Worm (Caenorhabditis elegans) whole organism, L1 larva: ENCODE measurements around the gene F16G10.5.

Experiments
- C16A3.4 ChIP-seq: fragments of 150-350 bp; optimal IDR thresholded peaks from 2 replicates; lab custom pipeline; 2014; ENCODE audit warnings: missing biosample characterization, missing genetic modification characterization
- F16B12.6 ChIP-seq: fragments of 150-350 bp; optimal IDR thresholded peaks from 2 replicates; lab custom pipeline; 2014; ENCODE audit warnings: missing biosample characterization, missing genetic modification characterization
- Y116A8C.19 ChIP-seq: sonication (generic microtip); optimal IDR thresholded peaks from 2 replicates; lab custom pipeline; 2016; ENCODE audit warnings: missing compliant biosample characterization, missing genetic modification characterization, borderline replicate concordance
- aha-1 ChIP-seq: fragments of 150-350 bp; optimal IDR thresholded peaks from 2 replicates; lab custom pipeline; 2014; ENCODE audit warnings: missing biosample characterization, missing genetic modification characterization
- alr-1 ChIP-seq: fragments of 200-800 bp; sonication (Bioruptor generic); optimal IDR thresholded peaks from 2 replicates; lab custom pipeline; 2018; ENCODE audit warnings: borderline replicate concordance, mild to moderate bottlenecking, missing genetic modification characterization, missing compliant biosample characterization
- aly-2 ChIP-seq: fragments of 150-350 bp; optimal IDR thresholded peaks from 2 replicates; lab custom pipeline; 2014; ENCODE audit warnings: missing biosample characterization, missing genetic modification characterization
- ceh-82 ChIP-seq, 3 experiments: fragments of 150-350 bp in 1 of 3; sonication (generic microtip) in 2 of 3; optimal IDR thresholded peaks; 2 replicates each; lab custom pipeline; 2014 to 2017; ENCODE audit warnings: missing biosample characterization in 3 of 3, missing genetic modification characterization in 3 of 3
- ceh-88 ChIP-seq: fragments of 200-800 bp; sonication (Bioruptor generic); IDR thresholded peaks from 2 replicates; pipeline ENCODE4 v1.3.6; 2022; ENCODE audit warnings: missing genetic modification characterization, missing compliant biosample characterization
- ceh-90 ChIP-seq: sonication (generic microtip); optimal IDR thresholded peaks from 2 replicates; lab custom pipeline; 2016; ENCODE audit warnings: missing genetic modification characterization, missing compliant biosample characterization
- ces-1 ChIP-seq: fragments of 150-350 bp; optimal IDR thresholded peaks from 2 replicates; lab custom pipeline; 2014; ENCODE audit warnings: missing biosample characterization, missing genetic modification reagents, missing genetic modification characterization
- dsc-1 ChIP-seq: sonication (generic microtip); optimal IDR thresholded peaks from 2 replicates; lab custom pipeline; 2016; ENCODE audit warnings: mild to moderate bottlenecking, missing genetic modification characterization, missing compliant biosample characterization
- efl-1 ChIP-seq, 4 experiments: fragments of 150-350 bp; optimal IDR thresholded peaks in 3 of 4; peaks in 1 of 4; 1 replicate in 1 of 4; 2 replicates in 3 of 4; lab custom pipeline; 2014; ENCODE audit warnings: missing biosample characterization in 2 of 4, missing genetic modification characterization in 2 of 4, missing genetic modification reagents in 2 of 4
- egl-13 ChIP-seq: sonication (generic microtip); optimal IDR thresholded peaks from 2 replicates; lab custom pipeline; 2016; ENCODE audit warnings: missing genotype, missing genetic modification reagents, missing genetic modification characterization, missing compliant biosample characterization
- egl-27 ChIP-seq, 2 experiments: fragments of 150-350 bp in 1 of 2; sonication (generic microtip); optimal IDR thresholded peaks; 3 replicates each; lab custom pipeline; 2017 to 2018; ENCODE audit warnings: missing biosample characterization in 2 of 2, missing genetic modification characterization in 2 of 2, missing genetic modification reagents in 2 of 2
- elt-2 ChIP-seq: sonication (generic microtip); optimal IDR thresholded peaks from 2 replicates; lab custom pipeline; 2016; ENCODE audit warnings: missing genetic modification characterization, mild to moderate bottlenecking, inconsistent platforms, missing compliant biosample characterization, missing genetic modification reagents
- ets-5 ChIP-seq: fragments of 200-800 bp; sonication (Bioruptor generic); IDR thresholded peaks from 2 replicates; pipeline ENCODE4 v1.3.6; 2022; ENCODE audit warnings: missing genetic modification characterization, missing compliant biosample characterization
- fkh-4 ChIP-seq: sonication (generic microtip); optimal IDR thresholded peaks from 2 replicates; lab custom pipeline; 2016; ENCODE audit warnings: missing compliant biosample characterization, missing genetic modification characterization, borderline replicate concordance
- grh-1 ChIP-seq: fragments of 200-800 bp; sonication (Bioruptor generic); IDR thresholded peaks from 2 replicates; pipeline ENCODE4 v1.3.6; 2022; ENCODE audit warnings: missing genetic modification reagents, missing genetic modification characterization, missing compliant biosample characterization
- hpl-2 ChIP-seq: fragments of 150-350 bp; optimal IDR thresholded peaks from 2 replicates; lab custom pipeline; 2014; ENCODE audit warnings: missing biosample characterization, missing genetic modification reagents, missing genetic modification characterization
- jun-1 ChIP-seq: fragments of 150-350 bp; optimal IDR thresholded peaks from 2 replicates; lab custom pipeline; 2014; ENCODE audit warnings: missing biosample characterization, missing genetic modification reagents, missing genetic modification characterization
- lin-13 ChIP-seq: fragments of 150-350 bp; optimal IDR thresholded peaks from 2 replicates; lab custom pipeline; 2014; ENCODE audit warnings: missing biosample characterization, missing genetic modification reagents, missing genetic modification characterization
- lin-14 ChIP-seq: fragments of 200-800 bp; sonication (Bioruptor generic); optimal IDR thresholded peaks from 2 replicates; lab custom pipeline; 2018; ENCODE audit warnings: mild to moderate bottlenecking, missing genetic modification characterization, moderate library complexity, missing compliant biosample characterization
- lin-35 ChIP-seq, 2 experiments: fragments of 150-350 bp; optimal IDR thresholded peaks; 2 replicates each; lab custom pipeline; 2014; ENCODE audit warnings: missing biosample characterization in 2 of 2, missing genetic modification characterization in 2 of 2, missing genetic modification reagents in 2 of 2
- lir-3 ChIP-seq: sonication (generic microtip); optimal IDR thresholded peaks from 2 replicates; lab custom pipeline; 2016; ENCODE audit warnings: mild to moderate bottlenecking, missing genetic modification characterization, moderate library complexity, missing compliant biosample characterization; ENCODE audit not compliant: poor library complexity
- lsy-2 ChIP-seq, 2 experiments: fragments of 150-350 bp; optimal IDR thresholded peaks; 2 replicates each; lab custom pipeline; 2014; ENCODE audit warnings: missing biosample characterization in 2 of 2, missing genetic modification characterization in 2 of 2
- mab-9 ChIP-seq: fragments of 200-800 bp; sonication (Bioruptor generic); IDR thresholded peaks from 2 replicates; pipeline ENCODE4 v1.3.6; 2022; ENCODE audit warnings: missing genetic modification reagents, missing genetic modification characterization, missing compliant biosample characterization
- mdl-1 ChIP-seq, 2 experiments: fragments of 150-350 bp; optimal IDR thresholded peaks; 2 replicates each; lab custom pipeline; 2014 to 2017; ENCODE audit warnings: missing biosample characterization in 2 of 2, missing genetic modification characterization in 2 of 2, inconsistent platforms in 1 of 2
- nhr-19 ChIP-seq: fragments of 200-800 bp; sonication (Bioruptor generic); conservative IDR thresholded peaks from 2 replicates; pipeline ENCODE4 v1.3.6; 2022; ENCODE audit warnings: missing genetic modification characterization, missing compliant biosample characterization
- nhr-20 ChIP-seq: sonication (generic microtip); optimal IDR thresholded peaks from 2 replicates; lab custom pipeline; 2016; ENCODE audit warnings: mild to moderate bottlenecking, missing genetic modification characterization, missing compliant biosample characterization
- nhr-237 ChIP-seq: fragments of 150-350 bp; optimal IDR thresholded peaks from 2 replicates; lab custom pipeline; 2014; ENCODE audit warnings: missing biosample characterization, missing genetic modification characterization
- nhr-71 ChIP-seq: sonication (generic microtip); optimal IDR thresholded peaks from 2 replicates; lab custom pipeline; 2016; ENCODE audit warnings: mild to moderate bottlenecking, missing genetic modification characterization, moderate library complexity, missing compliant biosample characterization
- nhr-76 ChIP-seq: sonication (generic microtip); optimal IDR thresholded peaks from 2 replicates; lab custom pipeline; 2017; ENCODE audit warnings: missing biosample characterization, missing genetic modification characterization
- nhr-84 ChIP-seq: sonication (generic microtip); optimal IDR thresholded peaks from 2 replicates; lab custom pipeline; 2017; ENCODE audit warnings: missing biosample characterization, missing genetic modification characterization
- nhr-90 ChIP-seq: sonication (generic microtip); optimal IDR thresholded peaks from 2 replicates; lab custom pipeline; 2016; ENCODE audit warnings: mild to moderate bottlenecking, missing genetic modification characterization, missing compliant biosample characterization; ENCODE audit not compliant: poor library complexity
- pag-3 ChIP-seq: sonication (generic microtip); optimal IDR thresholded peaks from 2 replicates; lab custom pipeline; 2017; ENCODE audit warnings: missing genetic modification characterization, mild to moderate bottlenecking, missing compliant biosample characterization, antibody characterized with exemption, borderline replicate concordance; ENCODE audit not compliant: insufficient read depth
- pax-3 ChIP-seq: fragments of 200-800 bp; sonication (Bioruptor generic); optimal IDR thresholded peaks from 2 replicates; lab custom pipeline; 2018; ENCODE audit warnings: mild to moderate bottlenecking, missing genetic modification characterization, moderate library complexity, missing compliant biosample characterization
- pqm-1 ChIP-seq: sonication (generic microtip); optimal IDR thresholded peaks from 3 replicates; lab custom pipeline; 2017; ENCODE audit warnings: missing biosample characterization, missing genetic modification characterization
- skn-1 ChIP-seq: fragments of 150-350 bp; optimal IDR thresholded peaks from 2 replicates; lab custom pipeline; 2014; ENCODE audit warnings: missing biosample characterization, missing genetic modification characterization
- snpc-4 ChIP-seq: fragments of 150-350 bp; optimal IDR thresholded peaks from 2 replicates; lab custom pipeline; 2014; ENCODE audit warnings: missing biosample characterization, missing genetic modification characterization
- tbx-2 ChIP-seq: sonication (generic microtip); optimal IDR thresholded peaks from 2 replicates; lab custom pipeline; 2016; ENCODE audit warnings: missing genetic modification characterization, missing compliant biosample characterization
- tlp-1 ChIP-seq: fragments of 150-350 bp; optimal IDR thresholded peaks from 2 replicates; lab custom pipeline; 2014; ENCODE audit warnings: missing biosample characterization, missing genetic modification characterization
- unc-86 ChIP-seq: sonication (generic microtip); optimal IDR thresholded peaks from 2 replicates; lab custom pipeline; 2016; ENCODE audit warnings: missing genetic modification characterization, missing compliant biosample characterization
- vab-15 ChIP-seq: sonication (generic microtip); optimal IDR thresholded peaks from 2 replicates; lab custom pipeline; 2017; ENCODE audit warnings: missing genotype, mild to moderate bottlenecking, missing genetic modification characterization, missing compliant biosample characterization
- zip-4 ChIP-seq: fragments of 200-800 bp; sonication (Bioruptor generic); optimal IDR thresholded peaks from 2 replicates; lab custom pipeline; 2018; ENCODE audit warnings: mild to moderate bottlenecking, missing genetic modification characterization, moderate library complexity, missing compliant biosample characterization
- ztf-4 ChIP-seq: fragments of 150-350 bp; optimal IDR thresholded peaks from 2 replicates; lab custom pipeline; 2014; ENCODE audit warnings: missing biosample characterization, missing genetic modification characterization

The F16G10.5 gene

ce11 chrII:2378465-2379009 is 11.4 kb downstream of the F16G10.5 start:
- TF ChIP-seq mab-9 (GFP tag; lab: Robert Waterston, UW) (no peak), ces-1 (GFP tag; lab: Kevin White, UChicago) (no peak), jun-1 (tag; lab: Kevin White, UChicago) (peak; percentile 92), vab-15 (no peak), pag-3 (tag; lab: Kevin White, UChicago) (no peak), nhr-90 (tag; lab: Kevin White, UChicago) (peak; percentile 59), lir-3 (tag; lab: Kevin White, UChicago) (no peak), unc-86 (tag; lab: Kevin White, UChicago) (no peak), nhr-76 (tag; lab: Kevin White, UChicago) (no peak), efl-1 (optimal IDR thresholded peaks at IDR 0.05; lab: Kevin White, UChicago) (no peak), efl-1 (GFP tag; optimal IDR thresholded peaks at IDR 0.05 in 1 of 2; lab: Kevin White, UChicago) (peak in 1 of 2 experiments; percentile 80), ceh-88 (GFP tag; lab: Robert Waterston, UW) (no peak), Y116A8C.19 (no peak), elt-2 (tag; lab: Kevin White, UChicago) (peak; percentile 100), lsy-2 (tag; optimal IDR thresholded peaks at IDR 0.05; lab: Kevin White, UChicago) (peak; percentile 46 to 85), fkh-4 (tag; lab: Kevin White, UChicago) (no peak), ets-5 (GFP tag; lab: Robert Waterston, UW) (no peak), zip-4 (GFP tag; lab: Kevin White, UChicago) (no peak), dsc-1 (tag; lab: Kevin White, UChicago) (no peak), tbx-2 (tag; lab: Kevin White, UChicago) (peak; percentile 19), nhr-84 (tag; lab: Kevin White, UChicago) (no peak), skn-1 (tag; lab: Kevin White, UChicago) (no peak), snpc-4 (tag; lab: Kevin White, UChicago) (no peak), lin-35 (GFP tag; optimal IDR thresholded peaks at IDR 0.05; lab: Kevin White, UChicago) (peak in 1 of 2 experiments; percentile 60), egl-27 (tag; optimal IDR thresholded peaks at IDR 0.05; lab: Kevin White, UChicago) (peak in 1 of 2 experiments; percentile 69), hpl-2 (peak; percentile 34), pax-3 (tag; lab: Kevin White, UChicago) (peak; percentile 90), alr-1 (no peak), ceh-82 (tag; optimal IDR thresholded peaks at IDR 0.05; lab: Kevin White, UChicago) (no peak), ztf-4 (no peak), aha-1 (tag; lab: Kevin White, UChicago) (no peak), nhr-71 (tag; lab: Kevin White, UChicago) (peak; percentile 65), ceh-90 (tag; lab: Kevin White, UChicago) (no peak), lin-14 (GFP tag; lab: Kevin White, UChicago) (peak; percentile 33), nhr-19 (GFP tag; lab: Robert Waterston, UW) (peak; percentile 19; the same call in 1 of the 2 replicates), lin-13 (GFP tag; lab: Kevin White, UChicago) (no peak), C16A3.4 (tag; lab: Kevin White, UChicago) (no peak), pqm-1 (tag; lab: Kevin White, UChicago) (peak; percentile 96), grh-1 (no peak), tlp-1 (tag; lab: Kevin White, UChicago) (peak; percentile 60), mdl-1 (tag; optimal IDR thresholded peaks at IDR 0.05; lab: Kevin White, UChicago) (peak in 1 of 2 experiments; percentile 8), aly-2 (tag; lab: Kevin White, UChicago) (no peak), nhr-20 (tag; lab: Kevin White, UChicago) (peak; percentile 58), egl-13 (tag; lab: Kevin White, UChicago) (peak; percentile 94), F16B12.6 (tag; lab: Kevin White, UChicago) (no peak), nhr-237 (tag; lab: Kevin White, UChicago) (no peak)
